Fruit fly (Drosophila melanogaster): ENCODE measurements around the gene Tango1.

dm6 chr2L:6671409-6671808 is 22.2 kb downstream of the Tango1 start:
- TF ChIP-seq CG7045 (GFP tag; optimal IDR thresholded peaks at IDR 0.05) (no peak), CG1620 (GFP tag; optimal IDR thresholded peaks at IDR 0.05) (no peak), Crg-1 (GFP tag; optimal IDR thresholded peaks at IDR 0.05) (no peak), cnc (optimal IDR thresholded peaks at IDR 0.05) (no peak), CG14711 (tag; optimal IDR thresholded peaks at IDR 0.05) (no peak)

All from whole organism, adult.